Fruit fly (Drosophila melanogaster) whole organism, wandering third instar larva: Measurements from ENCODE around the gene Tlk.

Experiments
- Abd-B ChIP-seq: fragments of >200 bp; optimal IDR thresholded peaks from 2 replicates; lab custom pipeline; 2017; ENCODE audit warnings: missing biosample characterization, missing genetic modification characterization
- GATAd ChIP-seq: sonication (Bioruptor generic); optimal IDR thresholded peaks from 2 replicates; lab custom pipeline; 2016; ENCODE audit warnings: missing biosample characterization, missing genetic modification characterization
- Hr83 ChIP-seq: fragments of 200-300 bp; sonication (Bioruptor generic); optimal IDR thresholded peaks from 2 replicates; lab custom pipeline; 2016; ENCODE audit warnings: missing biosample characterization, mild to moderate bottlenecking, missing genetic modification characterization, moderate library complexity; ENCODE audit not compliant: poor library complexity, severe bottlenecking
- Myc ChIP-seq: fragments of >200 bp; optimal IDR thresholded peaks from 2 replicates; lab custom pipeline; 2017
- OdsH ChIP-seq: fragments of 200-800 bp; sonication (Bioruptor generic); optimal IDR thresholded peaks from 2 replicates; lab custom pipeline; 2016; ENCODE audit warnings: missing biosample characterization, mild to moderate bottlenecking, missing genetic modification characterization
- ey ChIP-seq: fragments of 200-800 bp; sonication (Bioruptor generic); optimal IDR thresholded peaks from 2 replicates; lab custom pipeline; 2016; ENCODE audit warnings: missing biosample characterization, missing genetic modification characterization
- h ChIP-seq: fragments of 200-800 bp; sonication (Bioruptor generic); optimal IDR thresholded peaks from 3 replicates; lab custom pipeline; 2016; ENCODE audit warnings: missing biosample characterization, mild to moderate bottlenecking, missing genetic modification characterization
- lola ChIP-seq: fragments of >200 bp; optimal IDR thresholded peaks from 2 replicates; lab custom pipeline; 2017; ENCODE audit warnings: missing biosample characterization, missing genetic modification characterization
- rgr ChIP-seq: fragments of 200-800 bp; sonication (Bioruptor generic); optimal IDR thresholded peaks from 3 replicates; lab custom pipeline; 2016; ENCODE audit warnings: missing biosample characterization, mild to moderate bottlenecking, missing genetic modification characterization
- sage ChIP-seq: fragments of 200-800 bp; sonication (Bioruptor generic); optimal IDR thresholded peaks from 2 replicates; lab custom pipeline; 2016; ENCODE audit warnings: missing biosample characterization, mild to moderate bottlenecking, missing genetic modification characterization

DNA sequence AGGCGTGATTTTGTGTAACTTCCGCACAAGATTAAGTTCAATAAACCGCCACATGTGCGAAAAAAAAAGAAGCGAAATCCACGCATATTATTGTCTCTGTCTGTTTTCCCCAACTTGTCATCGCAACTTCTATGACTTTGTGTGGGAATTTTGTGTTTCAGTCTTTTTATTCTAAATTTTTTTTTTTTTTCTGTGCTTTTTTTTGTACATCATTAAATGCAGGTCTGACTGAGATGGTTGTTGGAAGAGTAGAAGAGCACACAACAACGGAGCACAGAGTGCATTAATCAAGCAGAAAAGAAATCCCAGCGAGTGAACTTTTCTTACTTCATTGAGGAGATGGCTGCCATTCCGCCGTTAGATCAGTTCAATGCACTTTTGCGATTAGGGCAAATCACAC lies 4.2 kb upstream of the Tlk start:
- TF ChIP-seq Abd-B (GFP tag; lab: Kevin White, UChicago) (no peak), sage (no peak), ey (no peak), rgr (GFP tag; lab: Kevin White, UChicago) (no peak), h (GFP tag; lab: Kevin White, UChicago) (no peak), OdsH (no peak), Myc (lab: Kevin White, UChicago) (no peak), GATAd (GFP tag; lab: Kevin White, UChicago) (no peak), lola (GFP tag; lab: Kevin White, UChicago) (no peak), Hr83 (GFP tag; lab: Kevin White, UChicago) (no peak)
